Worm (Caenorhabditis elegans): ENCODE measurements around the gene F14F9.6.
A peak's percentile ranks its signal among the peaks of the same experiment; 100 is the strongest.

Gene F14F9.6

DNA sequence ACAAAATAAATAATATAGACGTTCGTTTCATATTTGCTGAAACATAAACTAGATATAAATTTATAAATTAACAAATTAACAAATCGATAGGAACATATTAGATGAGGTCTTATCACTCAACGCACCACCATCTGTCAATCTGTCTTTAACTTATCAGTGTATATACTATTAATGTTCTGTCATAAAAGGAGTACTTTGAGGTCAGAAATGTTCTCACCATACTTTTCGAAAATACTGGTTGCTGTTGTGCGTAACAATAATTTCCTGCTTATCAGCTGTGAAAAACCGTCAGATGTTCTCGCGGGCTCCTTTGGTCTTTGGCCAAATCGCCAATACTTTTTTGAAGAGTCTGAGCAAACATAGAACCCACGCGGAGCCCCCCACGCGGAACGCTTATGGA, 46.2 kb upstream of the F14F9.6 start, which contains the start of gene C03A7.13 (continued):
- TF ChIP-seq php-3 (GFP tag; IDR thresholded peaks at IDR 0.05) (peak; percentile 90), nhr-6 (tag; optimal IDR thresholded peaks at IDR 0.05) (no peak)

- TF ChIP-seq R02D3.7 (tag; optimal IDR thresholded peaks at IDR 0.05) (no peak), daf-19 (GFP tag; conservative IDR thresholded peaks at IDR 0.05) (no peak), snpc-4 (tag; optimal IDR thresholded peaks at IDR 0.05) (no peak), ces-1 (GFP tag; optimal IDR thresholded peaks at IDR 0.05) (no peak), set-16 (GFP tag; IDR thresholded peaks at IDR 0.05) (no peak), dpl-1 (GFP tag; optimal IDR thresholded peaks at IDR 0.05) (no peak), lin-13 (GFP tag; optimal IDR thresholded peaks at IDR 0.05) (no peak), saeg-2 (GFP tag; IDR thresholded peaks at IDR 0.05) (no peak), aha-1 (tag) (no peak)
These were observed 35.3 kb upstream of the F14F9.6 start, which contains the start of gene C03A7.2 for ce11 chrV:5181612-5182011. C03A7.2 (plus strand) TSS chrV:5181912.

DNA sequence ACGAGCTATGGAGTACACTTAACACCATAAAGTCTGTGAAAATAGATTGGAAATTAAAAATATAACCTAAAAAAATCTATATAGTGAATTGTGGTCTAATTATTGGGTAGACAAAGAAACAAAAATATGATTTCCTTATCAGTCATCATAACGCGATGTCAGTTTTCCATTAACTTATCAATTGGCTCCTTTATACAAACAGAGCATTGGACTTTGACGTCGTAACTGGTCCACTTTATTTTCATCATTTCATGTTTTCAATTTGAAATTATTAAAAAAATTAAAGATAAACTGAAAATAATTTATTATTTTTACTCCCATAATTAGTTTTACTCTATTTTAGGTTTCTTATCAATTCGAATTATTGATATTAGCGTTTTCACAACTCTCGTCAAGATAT, 31.8 kb upstream of the F14F9.6 start:
- TF ChIP-seq zip-11 (GFP tag; IDR thresholded peaks at IDR 0.05): no peak
- TF ChIP-seq nhr-10 (tag; optimal IDR thresholded peaks at IDR 0.05): no peak
- TF ChIP-seq nhr-28 (tag; optimal IDR thresholded peaks at IDR 0.05): peak; percentile 38
- TF ChIP-seq rbr-2 (tag; optimal IDR thresholded peaks at IDR 0.05): no peak
- no peak for TF ChIP-seq daf-16 (GFP tag; optimal IDR thresholded peaks at IDR 0.05)
- peak; percentile 78 for TF ChIP-seq daf-16 (tag; optimal IDR thresholded peaks at IDR 0.05)
- no peak for TF ChIP-seq mdl-1 (tag; optimal IDR thresholded peaks at IDR 0.05)
- TF ChIP-seq dve-1 (tag; optimal IDR thresholded peaks at IDR 0.05; ENCODE audit: insufficient read depth): peak; percentile 46

- TF ChIP-seq pqm-1 (tag; optimal IDR thresholded peaks at IDR 0.05): no peak
- peak; percentile 40 for TF ChIP-seq dve-1 (tag; optimal IDR thresholded peaks at IDR 0.05; ENCODE audit: insufficient read depth)
- TF ChIP-seq nhr-28 (tag; optimal IDR thresholded peaks at IDR 0.05): peak; percentile 85
- peak; percentile 77 for TF ChIP-seq aha-1 (tag)
These were observed 30.9 kb upstream of the F14F9.6 start, which contains the start of gene ugt-51 for ce11 chrV:5177209-5177608. ugt-51 (minus strand) TSS chrV:5177309.

DNA sequence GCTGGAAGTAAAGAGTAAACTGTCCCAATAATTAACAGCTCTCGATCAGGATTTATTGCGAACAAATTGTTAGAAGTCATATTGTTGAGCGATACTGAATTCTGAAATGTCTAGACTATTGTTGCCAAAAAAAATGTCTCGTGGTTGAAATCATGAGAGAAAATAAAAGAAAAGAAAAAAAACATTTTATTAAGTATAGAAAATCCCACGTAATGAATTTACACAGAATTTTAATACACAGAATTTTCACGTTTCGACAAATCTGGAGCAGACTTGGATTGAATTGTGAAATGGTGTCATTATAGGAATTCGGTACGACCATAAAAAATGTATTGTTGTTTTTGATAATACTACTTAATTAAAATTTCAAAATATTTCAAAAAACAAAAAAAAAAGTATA, 26.5 kb upstream of the F14F9.6 start, which contains the start of gene srt-65:
Gene srt-65, minus strand, starts transcription at position 101 of the 400 bp plus-strand sequence.
- TF ChIP-seq lin-1 (GFP tag; IDR thresholded peaks at IDR 0.05): no peak
- no peak for TF ChIP-seq vab-7 (GFP tag; IDR thresholded peaks at IDR 0.05)
- no peak for TF ChIP-seq spr-1 (tag; optimal IDR thresholded peaks at IDR 0.05)
- no peak for TF ChIP-seq madf-9 (GFP tag; conservative IDR thresholded peaks at IDR 0.05)
- TF ChIP-seq egl-43 (GFP tag; IDR thresholded peaks at IDR 0.05): no peak
- no peak for TF ChIP-seq mdl-1 (tag; optimal IDR thresholded peaks at IDR 0.05)
- TF ChIP-seq unc-39 (tag; optimal IDR thresholded peaks at IDR 0.05): no peak
- no peak for TF ChIP-seq Y5F2A.4 (GFP tag; optimal IDR thresholded peaks at IDR 0.05)
- no peak for TF ChIP-seq Y105C5A.15 (GFP tag; IDR thresholded peaks at IDR 0.05)
- TF ChIP-seq sdz-12 (GFP tag; optimal IDR thresholded peaks at IDR 0.05): no peak
- no peak for TF ChIP-seq T26A8.4 (GFP tag; IDR thresholded peaks at IDR 0.05)
- TF ChIP-seq nhr-6 (tag; optimal IDR thresholded peaks at IDR 0.05): no peak
- no peak for TF ChIP-seq egl-27 (tag; optimal IDR thresholded peaks at IDR 0.05)
- TF ChIP-seq F37D6.2 (tag; optimal IDR thresholded peaks at IDR 0.05): no peak
- TF ChIP-seq saeg-2 (GFP tag; IDR thresholded peaks at IDR 0.05): no peak
- TF ChIP-seq mes-2 (tag; optimal IDR thresholded peaks at IDR 0.05; ENCODE audit: poor library complexity, severe bottlenecking): no peak
- TF ChIP-seq ama-1 (optimal IDR thresholded peaks at IDR 0.05): no peak

DNA sequence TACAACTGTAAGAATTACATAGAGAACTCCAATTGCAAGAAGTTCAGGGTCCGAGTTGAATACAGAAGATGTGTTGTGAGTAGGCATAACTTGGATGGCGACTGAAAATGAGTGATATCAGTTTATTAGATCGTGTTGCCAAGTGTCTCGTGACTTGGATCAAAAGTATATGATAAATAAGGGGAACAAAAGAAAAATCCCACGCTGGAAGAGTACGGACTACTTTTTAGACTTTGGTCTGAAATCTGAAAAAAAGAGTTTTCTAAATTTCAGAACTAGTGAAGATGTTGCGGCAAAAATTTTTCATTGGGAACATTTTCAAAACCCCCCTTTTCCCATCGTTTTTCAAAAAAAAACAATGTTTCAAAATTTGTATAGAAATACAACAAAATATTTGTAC, 23.3 kb upstream of the F14F9.6 start, which contains the start of gene srt-64:
Gene srt-64, minus strand, starts transcription at position 101 of the 400 bp plus-strand sequence.
- no peak for TF ChIP-seq ceh-20 (GFP tag; IDR thresholded peaks at IDR 0.05)
- no peak for TF ChIP-seq nhr-28 (tag; optimal IDR thresholded peaks at IDR 0.05)
- TF ChIP-seq attf-4 (tag; optimal IDR thresholded peaks at IDR 0.05): no peak
- no peak for TF ChIP-seq dpl-1 (GFP tag; optimal IDR thresholded peaks at IDR 0.05)
- TF ChIP-seq nhr-102 (tag; optimal IDR thresholded peaks at IDR 0.05): no peak
- TF ChIP-seq daf-12 (tag; optimal IDR thresholded peaks at IDR 0.05): no peak
- TF ChIP-seq F49E8.2 (tag; optimal IDR thresholded peaks at IDR 0.05; ENCODE audit: borderline replicate concordance): no peak
- TF ChIP-seq unc-62 (GFP tag; optimal IDR thresholded peaks at IDR 0.05 in 1 of 2): peak in 1 of 2 experiments; percentile 25
- TF ChIP-seq unc-62 (tag; optimal IDR thresholded peaks at IDR 0.05): no peak
- no peak for TF ChIP-seq ctbp-1 (GFP tag; IDR thresholded peaks at IDR 0.05)

Data from whole organism, L4 larva.